Worm (Caenorhabditis elegans): ENCODE measurements around the gene mrp-7.
A peak's percentile ranks its signal among the peaks of the same experiment; 100 is the strongest.

The mrp-7 gene

DNA sequence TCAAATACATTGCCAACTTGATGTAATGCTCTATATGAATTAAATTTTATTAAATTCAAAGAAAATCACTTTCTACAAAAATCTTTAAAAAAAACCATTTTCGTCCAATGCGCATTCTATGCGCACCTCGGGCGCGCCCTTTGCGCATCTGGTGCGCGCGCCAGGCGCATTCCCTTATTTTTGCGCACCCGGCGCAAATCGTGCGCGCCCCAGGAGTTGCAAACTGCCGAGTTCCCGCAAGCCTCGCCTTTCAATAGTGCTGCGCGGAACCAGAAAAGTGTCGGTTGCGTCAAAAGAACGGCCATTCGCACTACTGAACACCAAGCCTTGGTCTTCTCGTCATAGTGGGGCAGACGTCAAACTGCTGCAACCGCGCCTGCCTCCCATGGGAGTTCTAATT is 59.1 kb downstream of the mrp-7 start:
- TF ChIP-seq vab-15 (tag; optimal IDR thresholded peaks at IDR 0.05) (no peak), efl-1 (optimal IDR thresholded peaks at IDR 0.05) (no peak), efl-1 (GFP tag; optimal IDR thresholded peaks at IDR 0.05 in 1 of 2) (peak in 1 of 2 experiments; percentile 6)

DNA sequence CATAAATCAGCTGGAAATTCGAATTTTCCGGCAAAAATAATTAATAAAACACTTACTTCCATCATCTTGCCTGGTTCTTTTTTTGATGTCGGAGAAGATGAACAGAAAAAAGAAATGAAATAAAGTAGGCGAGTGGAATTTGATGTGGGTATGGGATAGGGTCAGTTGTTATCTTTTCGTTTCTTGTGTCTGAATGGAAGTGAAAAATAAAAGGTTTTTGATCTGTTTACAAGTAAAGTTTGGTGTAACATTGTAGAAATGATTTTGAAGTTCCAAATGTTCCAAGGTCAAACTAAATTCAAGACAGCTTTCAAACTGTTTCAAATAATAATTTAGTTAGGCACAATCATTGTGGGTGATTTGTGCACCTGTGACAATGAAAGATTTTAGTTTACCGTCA is 62.8 kb downstream of the mrp-7 start, which contains the start of gene W04E12.7:
W04E12.7 (minus strand) TSS at position 101 of the 400 bp plus-strand sequence.
- TF ChIP-seq blmp-1 (tag; optimal IDR thresholded peaks at IDR 0.05) (no peak), hpl-2 (GFP tag; optimal IDR thresholded peaks at IDR 0.05) (no peak), ceh-82 (tag; optimal IDR thresholded peaks at IDR 0.05) (no peak), nhr-85 (tag) (no peak), nhr-11 (tag; optimal IDR thresholded peaks at IDR 0.05) (no peak)

DNA sequence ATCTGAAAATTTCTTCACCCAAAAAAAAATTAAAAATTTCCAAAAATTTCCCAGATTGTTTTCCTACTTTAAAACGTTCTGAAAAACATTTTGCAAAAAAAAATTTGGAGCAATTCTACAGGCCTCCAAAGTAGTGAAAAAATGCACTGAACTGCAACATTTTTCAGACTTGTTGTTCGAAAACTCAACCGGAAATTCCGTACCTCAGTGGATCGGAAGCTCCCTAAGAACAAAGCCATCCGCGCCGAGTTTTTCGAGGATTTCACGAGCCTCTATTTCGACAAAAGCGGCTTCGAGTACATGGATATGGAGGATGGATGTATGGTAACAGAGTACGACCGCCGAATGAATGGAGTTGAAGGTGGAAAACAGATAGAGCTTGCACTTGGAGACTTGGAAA is 63.5 kb downstream of the mrp-7 start, which contains the start of gene fbxa-131:
fbxa-131 (plus strand) TSS at position 301 of the 400 bp plus-strand sequence.
- TF ChIP-seq efl-1 (optimal IDR thresholded peaks at IDR 0.05) (no peak), efl-1 (GFP tag; optimal IDR thresholded peaks at IDR 0.05 in 1 of 2) (no peak), isw-1 (GFP tag; IDR thresholded peaks at IDR 0.05) (no peak), unc-130 (tag; optimal IDR thresholded peaks at IDR 0.05) (no peak), nhr-85 (tag) (no peak), ceh-8 (GFP tag; optimal IDR thresholded peaks at IDR 0.05) (no peak), blmp-1 (tag; optimal IDR thresholded peaks at IDR 0.05) (no peak)

DNA sequence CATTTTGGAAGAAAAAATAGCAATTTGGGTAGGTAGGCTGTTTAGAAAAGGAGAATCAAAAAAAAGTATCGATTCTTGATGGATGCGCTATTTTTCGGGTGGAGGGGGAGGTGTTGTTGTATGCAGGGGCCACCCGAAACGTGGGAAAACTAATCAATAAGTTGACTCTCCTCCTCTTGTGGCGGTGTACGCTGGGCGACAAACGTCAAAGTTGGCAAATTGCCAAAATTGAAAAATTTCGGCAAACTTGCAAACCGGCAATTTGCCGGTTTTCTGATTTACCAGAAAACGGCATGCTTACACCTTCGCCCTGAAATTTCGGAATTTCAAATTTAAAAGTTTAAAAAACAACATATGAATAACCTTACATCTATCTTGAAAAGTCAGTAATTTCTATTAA is 66.4 kb downstream of the mrp-7 start, which contains the start of gene W04E12.2:
W04E12.2 (minus strand) TSS at position 101 of the 400 bp plus-strand sequence.
- TF ChIP-seq blmp-1 (tag; optimal IDR thresholded peaks at IDR 0.05): no peak
- no peak for TF ChIP-seq lsy-2 (tag; optimal IDR thresholded peaks at IDR 0.05)
- TF ChIP-seq isw-1 (GFP tag; IDR thresholded peaks at IDR 0.05): no peak
- TF ChIP-seq fos-1 (tag; optimal IDR thresholded peaks at IDR 0.05): no peak

DNA sequence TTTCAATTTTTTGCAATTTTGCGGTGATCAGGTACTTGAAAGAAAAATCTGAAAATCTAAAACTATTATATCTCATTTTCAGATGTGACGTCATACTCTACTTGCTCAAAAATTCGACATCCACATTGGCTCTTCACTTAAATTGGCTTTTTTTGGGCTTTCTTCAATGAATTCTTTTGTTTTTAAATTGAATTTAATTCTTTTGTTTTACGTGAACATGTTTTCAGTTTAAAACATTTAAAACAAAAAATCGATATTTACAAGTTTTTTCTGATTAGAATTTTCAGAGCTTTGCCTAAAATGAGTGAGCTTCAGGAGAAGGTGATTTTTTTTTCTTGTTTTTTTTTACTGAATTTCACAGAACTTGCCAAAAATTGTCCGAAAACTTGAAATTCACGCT is 67.0 kb downstream of the mrp-7 start, which contains the start of gene W04E12.3:
W04E12.3 (plus strand) TSS at position 301 of the 400 bp plus-strand sequence.
- no peak for TF ChIP-seq ceh-90 (tag; optimal IDR thresholded peaks at IDR 0.05)
